Worm (Caenorhabditis elegans): Measurements from ENCODE around the gene tsn-1.

The tsn-1 gene

ce11 chrII:4733848-4734247 is 27.2 kb downstream of the tsn-1 start, which contains the start of gene F41C3.11:
Gene F41C3.11 (minus strand): TSS chrII:4733948.
- no peak for TF ChIP-seq fax-1 (tag; optimal IDR thresholded peaks at IDR 0.05)
- TF ChIP-seq pag-3 (tag; optimal IDR thresholded peaks at IDR 0.05; ENCODE audit: borderline replicate concordance), result no peak
- no peak for TF ChIP-seq che-1 (tag; optimal IDR thresholded peaks at IDR 0.05)
- no peak for TF ChIP-seq nfya-1 (tag; optimal IDR thresholded peaks at IDR 0.05)

- TF ChIP-seq npax-4 (tag; optimal IDR thresholded peaks at IDR 0.05) (no peak), unc-55 (GFP tag; optimal IDR thresholded peaks at IDR 0.05) (no peak), ets-4 (tag; optimal IDR thresholded peaks at IDR 0.05) (no peak), ceh-2 (tag; optimal IDR thresholded peaks at IDR 0.05) (no peak), syd-9 (tag; optimal IDR thresholded peaks at IDR 0.05) (no peak), tbx-2 (tag; optimal IDR thresholded peaks at IDR 0.05) (no peak), ceh-6 (GFP tag; optimal IDR thresholded peaks at IDR 0.05) (no peak), zip-5 (tag; optimal IDR thresholded peaks at IDR 0.05) (no peak), fax-1 (tag; optimal IDR thresholded peaks at IDR 0.05) (no peak), ceh-31 (tag; optimal IDR thresholded peaks at IDR 0.05) (no peak), Y22D7AL.16 (tag; optimal IDR thresholded peaks at IDR 0.05) (no peak), pqm-1 (tag; optimal IDR thresholded peaks at IDR 0.05) (no peak), mec-3 (tag; optimal IDR thresholded peaks at IDR 0.05; ENCODE audit: borderline replicate concordance) (no peak), pros-1 (tag; optimal IDR thresholded peaks at IDR 0.05) (no peak), C38D4.7 (GFP tag; optimal IDR thresholded peaks at IDR 0.05) (no peak), pha-2 (tag; optimal IDR thresholded peaks at IDR 0.05) (no peak), C08G9.2 (tag; optimal IDR thresholded peaks at IDR 0.05) (no peak), ztf-16 (tag; optimal IDR thresholded peaks at IDR 0.05) (no peak)
Measured at ce11 chrII:4734477-4734876, 27.9 kb downstream of the tsn-1 start.

- TF ChIP-seq pha-2 (tag; optimal IDR thresholded peaks at IDR 0.05), result no peak
- TF ChIP-seq K02D7.2 (tag; optimal IDR thresholded peaks at IDR 0.05), result no peak
- TF ChIP-seq ceh-30 (tag; optimal IDR thresholded peaks at IDR 0.05), result no peak
- TF ChIP-seq sox-4 (tag; optimal IDR thresholded peaks at IDR 0.05), result no peak
- no peak for TF ChIP-seq fax-1 (tag; optimal IDR thresholded peaks at IDR 0.05)
- no peak for TF ChIP-seq unc-86 (tag; optimal IDR thresholded peaks at IDR 0.05)
- no peak for TF ChIP-seq sox-2 (GFP tag; IDR thresholded peaks at IDR 0.05)
- TF ChIP-seq hlh-8 (tag; optimal IDR thresholded peaks at IDR 0.05), result no peak
- TF ChIP-seq ceh-31 (tag; optimal IDR thresholded peaks at IDR 0.05), result no peak
- TF ChIP-seq syd-9 (tag; optimal IDR thresholded peaks at IDR 0.05), result no peak
- no peak for TF ChIP-seq ama-1 (optimal IDR thresholded peaks at IDR 0.05)
- no peak for TF ChIP-seq ceh-9 (tag; optimal IDR thresholded peaks at IDR 0.05)
- no peak for TF ChIP-seq ceh-19 (GFP tag; optimal IDR thresholded peaks at IDR 0.05)
- no peak for TF ChIP-seq pha-4 (tag; optimal IDR thresholded peaks at IDR 0.05)
- no peak for TF ChIP-seq ceh-24 (tag; optimal IDR thresholded peaks at IDR 0.05)
- TF ChIP-seq pqm-1 (tag; optimal IDR thresholded peaks at IDR 0.05), result no peak
- TF ChIP-seq F13H6.1 (tag; optimal IDR thresholded peaks at IDR 0.05), result no peak
Measured at ce11 chrII:4736585-4736984, 30.0 kb downstream of the tsn-1 start.

ce11 chrII:4737348-4737747 is 30.7 kb downstream of the tsn-1 start, which contains the start of gene ctsa-1.1:
Gene ctsa-1.1 (plus strand): TSS chrII:4737648.
- TF ChIP-seq ref-2 (tag; optimal IDR thresholded peaks at IDR 0.05), result no peak
- no peak for TF ChIP-seq nfya-1 (tag; optimal IDR thresholded peaks at IDR 0.05)
- TF ChIP-seq unc-42 (tag; optimal IDR thresholded peaks at IDR 0.05), result no peak
- TF ChIP-seq ceh-9 (tag; optimal IDR thresholded peaks at IDR 0.05), result no peak
- no peak for TF ChIP-seq dve-1 (tag; optimal IDR thresholded peaks at IDR 0.05)
- no peak for TF ChIP-seq F13H6.1 (tag; optimal IDR thresholded peaks at IDR 0.05)
- TF ChIP-seq pqm-1 (tag; optimal IDR thresholded peaks at IDR 0.05), result no peak
- TF ChIP-seq ama-1 (optimal IDR thresholded peaks at IDR 0.05), result no peak
- no peak for TF ChIP-seq dmd-4 (tag; optimal IDR thresholded peaks at IDR 0.05; ENCODE audit: borderline replicate concordance)
- no peak for TF ChIP-seq ceh-34 (tag; optimal IDR thresholded peaks at IDR 0.05)
- no peak for TF ChIP-seq K02D7.2 (tag; optimal IDR thresholded peaks at IDR 0.05)
- no peak for TF ChIP-seq unc-3 (GFP tag; conservative IDR thresholded peaks at IDR 0.05)
- TF ChIP-seq unc-3 (tag; optimal IDR thresholded peaks at IDR 0.05), result no peak
- no peak for TF ChIP-seq sox-2 (GFP tag; IDR thresholded peaks at IDR 0.05)
